Worm (Caenorhabditis elegans): Measurements from ENCODE around the gene ugt-4.

DNA sequence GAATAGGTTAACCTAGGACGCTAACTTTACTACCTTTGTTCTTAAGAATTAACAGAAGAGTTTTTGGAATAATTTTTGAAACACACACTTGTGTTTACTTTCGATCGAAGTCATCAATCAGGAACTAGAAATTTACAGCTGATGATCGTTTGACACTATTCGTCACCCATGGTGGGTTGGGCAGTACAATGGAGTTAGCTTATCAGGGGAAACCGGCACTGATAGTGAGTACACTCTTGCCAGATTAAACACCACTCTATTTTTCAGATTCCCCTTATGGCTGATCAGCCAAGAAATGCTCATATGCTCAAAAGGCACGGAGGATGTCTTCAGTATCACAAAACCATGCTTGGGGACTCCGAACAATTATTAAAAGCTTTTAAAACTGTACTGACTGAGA is 26.9 kb upstream of the ugt-4 start:
- TF ChIP-seq mep-1 (tag; optimal IDR thresholded peaks at IDR 0.05) (no peak), elt-3 (tag; optimal IDR thresholded peaks at IDR 0.05) (no peak), fos-1 (tag; optimal IDR thresholded peaks at IDR 0.05) (no peak), snpc-4 (tag; optimal IDR thresholded peaks at IDR 0.05) (no peak), ceh-8 (GFP tag; optimal IDR thresholded peaks at IDR 0.05) (no peak), ztf-11 (tag; optimal IDR thresholded peaks at IDR 0.05) (no peak), snu-23 (GFP tag; optimal IDR thresholded peaks at IDR 0.05) (no peak), ama-1 (optimal IDR thresholded peaks at IDR 0.05) (no peak), nhr-90 (tag; optimal IDR thresholded peaks at IDR 0.05; ENCODE audit: poor library complexity) (no peak), tbx-2 (tag; optimal IDR thresholded peaks at IDR 0.05) (no peak), C34B4.2 (tag; optimal IDR thresholded peaks at IDR 0.05) (no peak), nhr-85 (tag) (no peak), dpl-1 (GFP tag; optimal IDR thresholded peaks at IDR 0.05) (no peak), zag-1 (tag; optimal IDR thresholded peaks at IDR 0.05) (no peak)
